Fruit fly (Drosophila melanogaster) Kc167 (cell line): ENCODE data around the gene dah.

ENCODE experiments used
- h ChIP-seq: fragments of >200 bp; optimal IDR thresholded peaks from 3 replicates; lab custom pipeline; 2018; ENCODE audit warnings: missing external identifiers
- insv ChIP-seq: fragments of >200 bp; optimal IDR thresholded peaks from 3 replicates; lab custom pipeline; 2018; ENCODE audit warnings: missing external identifiers

DNA sequence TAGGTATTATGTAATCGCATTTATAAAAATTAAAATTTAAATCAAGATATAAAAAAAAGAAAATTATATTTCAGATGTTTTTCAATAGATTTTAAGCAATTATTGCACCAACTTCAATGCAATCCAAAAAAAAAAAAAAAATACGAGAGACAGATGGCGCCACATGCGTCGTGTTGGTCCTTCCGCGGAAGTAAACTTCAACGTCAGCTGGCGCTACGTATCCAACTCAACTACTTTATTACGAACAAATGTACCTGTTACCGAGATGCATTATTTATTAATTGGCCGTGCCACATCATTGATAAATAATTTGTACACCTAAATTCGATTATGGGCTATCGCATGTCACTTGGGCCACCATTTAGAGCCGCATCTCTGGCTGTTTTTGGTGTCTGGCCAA, 25.5 kb downstream of the dah start:
- TF ChIP-seq insv (lab: Kevin White, UChicago), result no peak
- no peak for TF ChIP-seq h
